Fruit fly (Drosophila melanogaster) whole organism, prepupa: ENCODE results near the gene Gk2.

Source experiments
- CG10631 ChIP-seq: fragments of 200-800 bp; sonication (Bioruptor generic); optimal IDR thresholded peaks from 2 replicates; lab custom pipeline; 2016; ENCODE audit warnings: missing biosample characterization, missing genetic modification characterization
- CG10669 ChIP-seq: fragments of 200-800 bp; sonication (Bioruptor generic); optimal IDR thresholded peaks from 3 replicates; lab custom pipeline; 2018; ENCODE audit warnings: missing biosample characterization, mild to moderate bottlenecking, missing genetic modification characterization, moderate library complexity
- CG11294 ChIP-seq: fragments of 200-800 bp; sonication (Bioruptor generic); IDR thresholded peaks from 2 replicates; pipeline ENCODE4 v1.3.6; 2022; ENCODE audit warnings: missing biosample characterization, missing genetic modification characterization
- CG11762 ChIP-seq: fragments of 200-800 bp; sonication (Bioruptor generic); optimal IDR thresholded peaks from 3 replicates; lab custom pipeline; 2016; ENCODE audit warnings: missing biosample characterization, missing genetic modification characterization; ENCODE audit not compliant: insufficient read depth
- CG11902 ChIP-seq: fragments of 200-800 bp; sonication (Bioruptor generic); optimal IDR thresholded peaks from 3 replicates; lab custom pipeline; 2016; ENCODE audit warnings: missing biosample characterization, missing genetic modification characterization
- CG15336 ChIP-seq: fragments of 200-800 bp; sonication (Bioruptor generic); IDR thresholded peaks from 2 replicates; pipeline ENCODE4 v1.3.6; 2022; ENCODE audit warnings: missing biosample characterization, missing genetic modification characterization
- CG1621 ChIP-seq: fragments of 200-800 bp; sonication (Bioruptor generic); optimal IDR thresholded peaks from 3 replicates; lab custom pipeline; 2018; ENCODE audit warnings: missing biosample characterization, mild to moderate bottlenecking, missing genetic modification characterization
- CG16779 ChIP-seq: fragments of 200-800 bp; sonication (Bioruptor generic); optimal IDR thresholded peaks from 3 replicates; lab custom pipeline; 2017; ENCODE audit warnings: missing biosample characterization, mild to moderate bottlenecking, missing genetic modification characterization
- CG3032 ChIP-seq: fragments of 200-800 bp; optimal IDR thresholded peaks from 2 replicates; lab custom pipeline; 2019; ENCODE audit warnings: missing biosample characterization, mild to moderate bottlenecking, missing genetic modification characterization, moderate library complexity
- CG31627 ChIP-seq: fragments of 200-800 bp; sonication (Bioruptor generic); optimal IDR thresholded peaks from 3 replicates; lab custom pipeline; 2016; ENCODE audit warnings: missing biosample characterization, missing genetic modification characterization
- CG32006 ChIP-seq: fragments of 200-800 bp; sonication (Bioruptor generic); optimal IDR thresholded peaks from 3 replicates; lab custom pipeline; 2017; ENCODE audit warnings: missing biosample characterization, mild to moderate bottlenecking, missing genetic modification characterization
- CG34406 ChIP-seq: fragments of 200-800 bp; sonication (Bioruptor generic); optimal IDR thresholded peaks from 3 replicates; lab custom pipeline; 2016; ENCODE audit warnings: missing biosample characterization, missing genetic modification characterization
- CG3919 ChIP-seq: fragments of 200-800 bp; sonication (Bioruptor generic); optimal IDR thresholded peaks from 3 replicates; lab custom pipeline; 2016; ENCODE audit warnings: missing biosample characterization, missing genetic modification characterization
- CG4318 ChIP-seq: fragments of 200-800 bp; sonication (Bioruptor generic); optimal IDR thresholded peaks from 3 replicates; lab custom pipeline; 2017; ENCODE audit warnings: missing biosample characterization, mild to moderate bottlenecking, missing genetic modification characterization
- CG6163 ChIP-seq: fragments of 200-800 bp; sonication (Bioruptor generic); IDR thresholded peaks from 3 replicates; pipeline ENCODE4 v1.3.6; 2022; ENCODE audit warnings: missing biosample characterization, missing genetic modification characterization
- CG6276 ChIP-seq: fragments of 200-800 bp; sonication (Bioruptor generic); optimal IDR thresholded peaks from 2 replicates; lab custom pipeline; 2017; ENCODE audit warnings: missing biosample characterization, mild to moderate bottlenecking, missing genetic modification characterization
- CG8632 ChIP-seq: fragments of 200-800 bp; sonication (Bioruptor generic); optimal IDR thresholded peaks from 3 replicates; lab custom pipeline; 2016; ENCODE audit warnings: missing biosample characterization, missing genetic modification characterization
- Eip75B ChIP-seq: fragments of 200-800 bp; sonication (Bioruptor generic); optimal IDR thresholded peaks from 3 replicates; lab custom pipeline; 2016; ENCODE audit warnings: missing biosample characterization, missing genetic modification characterization
- Eip78C ChIP-seq: fragments of 200-800 bp; sonication (Bioruptor generic); peaks from one replicate; lab custom pipeline; 2016; ENCODE audit warnings: missing biosample characterization, missing genetic modification characterization
- Eip93F ChIP-seq: fragments of 200-800 bp; sonication (Bioruptor generic); optimal IDR thresholded peaks from 2 replicates; lab custom pipeline; 2016; ENCODE audit warnings: missing biosample characterization, mild to moderate bottlenecking, missing genetic modification characterization
- Ets21C ChIP-seq: fragments of 200-800 bp; sonication (Bioruptor generic); optimal IDR thresholded peaks from 3 replicates; lab custom pipeline; 2016; ENCODE audit warnings: missing biosample characterization, missing genetic modification characterization
- Ets96B ChIP-seq: fragments of 200-800 bp; optimal IDR thresholded peaks from 2 replicates; lab custom pipeline; 2019; ENCODE audit warnings: missing biosample characterization, mild to moderate bottlenecking, missing genetic modification characterization, moderate library complexity
- Gug ChIP-seq: fragments of 200-800 bp; sonication (Bioruptor generic); IDR thresholded peaks from 2 replicates; pipeline ENCODE4 v1.3.6; 2022; ENCODE audit warnings: missing biosample characterization, missing genetic modification characterization
- Hr38 ChIP-seq: sonication (Bioruptor generic); optimal IDR thresholded peaks from 2 replicates; lab custom pipeline; 2016; ENCODE audit warnings: missing biosample characterization, missing genetic modification characterization
- Hr39 ChIP-seq: fragments of 200-800 bp; sonication (Bioruptor generic); optimal IDR thresholded peaks from 2 replicates; lab custom pipeline; 2016; ENCODE audit warnings: missing biosample characterization, missing genetic modification characterization
- Hr4 ChIP-seq: fragments of 200-800 bp; sonication (Bioruptor generic); optimal IDR thresholded peaks from 3 replicates; lab custom pipeline; 2016; ENCODE audit warnings: missing biosample characterization, missing genetic modification characterization
- Lpt ChIP-seq: fragments of 200-800 bp; sonication (Bioruptor generic); optimal IDR thresholded peaks from 3 replicates; lab custom pipeline; 2016; ENCODE audit warnings: missing biosample characterization, missing genetic modification characterization
- Met ChIP-seq: fragments of 200-800 bp; sonication (Bioruptor generic); optimal IDR thresholded peaks from 3 replicates; lab custom pipeline; 2016; ENCODE audit warnings: missing biosample characterization, missing genetic modification characterization
- OdsH ChIP-seq: fragments of 200-800 bp; sonication (Bioruptor generic); optimal IDR thresholded peaks from 3 replicates; lab custom pipeline; 2016; ENCODE audit warnings: missing biosample characterization, missing genetic modification characterization
- Smox ChIP-seq: fragments of 200-800 bp; sonication (Bioruptor generic); optimal IDR thresholded peaks from 3 replicates; lab custom pipeline; 2016; ENCODE audit warnings: missing biosample characterization, missing genetic modification characterization
- Sox102F ChIP-seq: fragments of 200-800 bp; sonication (Bioruptor generic); optimal IDR thresholded peaks from 2 replicates; lab custom pipeline; 2016; ENCODE audit warnings: missing biosample characterization, mild to moderate bottlenecking, missing genetic modification characterization
- achi ChIP-seq: fragments of 200-800 bp; sonication (Bioruptor generic); optimal IDR thresholded peaks from 3 replicates; lab custom pipeline; 2016; ENCODE audit warnings: missing biosample characterization, missing genetic modification characterization
- acj6 ChIP-seq: fragments of 200-800 bp; sonication (Bioruptor generic); optimal IDR thresholded peaks from 3 replicates; lab custom pipeline; 2016; ENCODE audit warnings: missing biosample characterization, missing genetic modification characterization
- dsx ChIP-seq: fragments of 200-800 bp; optimal IDR thresholded peaks from 3 replicates; lab custom pipeline; 2019; ENCODE audit warnings: missing biosample characterization, mild to moderate bottlenecking, missing genetic modification characterization, moderate library complexity; ENCODE audit not compliant: poor library complexity, severe bottlenecking
- eg ChIP-seq: fragments of 200-800 bp; sonication (Bioruptor generic); IDR thresholded peaks from 3 replicates; pipeline ENCODE4 v1.3.6; 2022; ENCODE audit warnings: missing biosample characterization, missing genetic modification characterization
- esn ChIP-seq: fragments of 200-800 bp; sonication (Bioruptor generic); optimal IDR thresholded peaks from 2 replicates; lab custom pipeline; 2016; ENCODE audit warnings: missing biosample characterization, mild to moderate bottlenecking, missing genetic modification characterization, moderate library complexity
- fd59A ChIP-seq: fragments of 200-800 bp; sonication (Bioruptor generic); optimal IDR thresholded peaks from 2 replicates; lab custom pipeline; 2017; ENCODE audit warnings: missing biosample characterization, mild to moderate bottlenecking, missing genetic modification characterization, missing genetic modification reagents
- fd85E ChIP-seq: fragments of 200-800 bp; sonication (Bioruptor generic); optimal IDR thresholded peaks from 3 replicates; lab custom pipeline; 2016; ENCODE audit warnings: missing biosample characterization, missing genetic modification characterization
- fkh ChIP-seq: fragments of 200-800 bp; sonication (Bioruptor generic); optimal IDR thresholded peaks from 3 replicates; lab custom pipeline; 2017; ENCODE audit warnings: missing biosample characterization, mild to moderate bottlenecking, missing genetic modification characterization, moderate library complexity
- lz ChIP-seq: fragments of 200-800 bp; sonication (Bioruptor generic); optimal IDR thresholded peaks from 3 replicates; lab custom pipeline; 2016; ENCODE audit warnings: missing biosample characterization, missing genetic modification characterization
- pdm3 ChIP-seq: fragments of 200-800 bp; sonication (Bioruptor generic); optimal IDR thresholded peaks from 3 replicates; lab custom pipeline; 2016; ENCODE audit warnings: missing biosample characterization, missing genetic modification characterization
- salr ChIP-seq, 2 experiments: fragments of 200-800 bp; sonication (Bioruptor generic); optimal IDR thresholded peaks; 3 replicates each; lab custom pipeline; 2016 to 2018; ENCODE audit warnings: missing biosample characterization in 2 of 2, missing genetic modification characterization in 2 of 2, mild to moderate bottlenecking in 1 of 2
- spab ChIP-seq: fragments of 200-800 bp; sonication (Bioruptor generic); optimal IDR thresholded peaks from 2 replicates; lab custom pipeline; 2017; ENCODE audit warnings: missing biosample characterization, mild to moderate bottlenecking, missing genetic modification characterization, missing genetic modification reagents
- ss ChIP-seq, 2 experiments: fragments of 200-800 bp; sonication (Bioruptor generic); optimal IDR thresholded peaks; 2 replicates in 1 of 2; 3 replicates in 1 of 2; lab custom pipeline; 2017 to 2018; ENCODE audit warnings: mild to moderate bottlenecking in 2 of 2, missing biosample characterization in 2 of 2, missing genetic modification characterization in 2 of 2, moderate library complexity in 1 of 2
- svp ChIP-seq: fragments of 200-800 bp; sonication (Bioruptor generic); peaks from one replicate; lab custom pipeline; 2016; ENCODE audit warnings: missing biosample characterization, missing genetic modification characterization
- topi ChIP-seq: fragments of 200-800 bp; sonication (Bioruptor generic); optimal IDR thresholded peaks from 3 replicates; lab custom pipeline; 2016; ENCODE audit warnings: missing biosample characterization, missing genetic modification characterization
- vri ChIP-seq: fragments of 200-800 bp; sonication (Bioruptor generic); optimal IDR thresholded peaks from 3 replicates; lab custom pipeline; 2016; ENCODE audit warnings: missing biosample characterization, mild to moderate bottlenecking, missing genetic modification characterization

Gene Gk2

dm6 chr3L:1740129-1740975 is 2.1 kb downstream of the Gk2 start (continued):
- TF ChIP-seq Gug (GFP tag; lab: Robert Waterston, UW) (peak; percentile 50), pdm3 (GFP tag; lab: Kevin White, UChicago) (peak; percentile 63), Hr4 (peak; percentile 64), Eip93F (no peak), fd59A (peak; percentile 40), CG1621 (tag; lab: Kevin White, UChicago) (no peak), Lpt (peak; percentile 33), Eip75B (GFP tag; lab: Kevin White, UChicago) (peak; percentile 35), CG11762 (GFP tag; lab: Kevin White, UChicago) (no peak), Ets21C (GFP tag; lab: Kevin White, UChicago) (peak; percentile 56), Hr39 (peak; percentile 80), CG34406 (GFP tag; lab: Kevin White, UChicago) (peak; percentile 33), salr (GFP tag; optimal IDR thresholded peaks at IDR 0.05; lab: Kevin White, UChicago) (peak in 1 of 2 experiments; percentile 28), Hr38 (no peak), CG10631 (GFP tag; lab: Kevin White, UChicago) (peak; percentile 21), CG8632 (peak; percentile 46), CG31627 (GFP tag; lab: Kevin White, UChicago) (peak; percentile 79), CG11294 (peak; percentile 56; the same call in 1 of the 2 replicates), CG3032 (tag; lab: Kevin White, UChicago) (peak; percentile 27), Smox (GFP tag; lab: Kevin White, UChicago) (peak; percentile 63), CG4318 (GFP tag; lab: Kevin White, UChicago) (no peak), esn (GFP tag; lab: Kevin White, UChicago) (peak; percentile 74), svp (peak; percentile 70), OdsH (GFP tag; lab: Kevin White, UChicago) (peak; percentile 69), topi (GFP tag; lab: Kevin White, UChicago) (peak; percentile 36), CG6163 (GFP tag; lab: Robert Waterston, UW) (peak; percentile 70), dsx (no peak)

dm6 chr3L:1741107-1741506 is 2.9 kb downstream of the Gk2 start:
- no peak for TF ChIP-seq CG11902 (GFP tag; lab: Kevin White, UChicago)
- peak; percentile 45 for TF ChIP-seq CG11294
- TF ChIP-seq fd59A = no peak
- TF ChIP-seq CG3032 (tag; lab: Kevin White, UChicago) = no peak
- peak; percentile 40 for TF ChIP-seq CG4318 (GFP tag; lab: Kevin White, UChicago)
- no peak for TF ChIP-seq CG16779 (tag; lab: Kevin White, UChicago)
- no peak for TF ChIP-seq svp
- no peak for TF ChIP-seq CG6276 (GFP tag; lab: Kevin White, UChicago)
- peak in 1 of 2 experiments; percentile 9 for TF ChIP-seq ss (GFP tag; optimal IDR thresholded peaks at IDR 0.05; lab: Kevin White, UChicago)
- TF ChIP-seq acj6 (GFP tag; lab: Kevin White, UChicago) = peak; percentile 18
- peak; percentile 15 for TF ChIP-seq Sox102F (GFP tag; lab: Kevin White, UChicago)
- TF ChIP-seq Eip78C = peak; percentile 65
- TF ChIP-seq OdsH (GFP tag; lab: Kevin White, UChicago) = peak; percentile 38
- TF ChIP-seq lz (GFP tag; lab: Kevin White, UChicago) = peak; percentile 22
- no peak for TF ChIP-seq fd85E (GFP tag; lab: Kevin White, UChicago)
- TF ChIP-seq spab = no peak
- TF ChIP-seq CG3919 = peak; percentile 15
- no peak; the same call in 2 of the 3 replicates for TF ChIP-seq eg (GFP tag; lab: Robert Waterston, UW)
- peak; percentile 40; the same call in 1 of the 2 replicates for TF ChIP-seq CG15336 (GFP tag; lab: Robert Waterston, UW)
- TF ChIP-seq achi = peak; percentile 7
- peak; percentile 30 for TF ChIP-seq Met (GFP tag; lab: Kevin White, UChicago)
- no peak for TF ChIP-seq Eip93F
- no peak for TF ChIP-seq Ets96B (tag; lab: Kevin White, UChicago)
- TF ChIP-seq CG32006 = peak; percentile 64
- no peak for TF ChIP-seq Lpt
- TF ChIP-seq Smox (GFP tag; lab: Kevin White, UChicago) = peak; percentile 35
- no peak for TF ChIP-seq fkh (GFP tag; lab: Kevin White, UChicago)
- no peak for TF ChIP-seq CG8632
- TF ChIP-seq CG11762 (GFP tag; lab: Kevin White, UChicago) = no peak
- TF ChIP-seq Ets21C (GFP tag; lab: Kevin White, UChicago) = no peak
- TF ChIP-seq CG10669 (GFP tag; lab: Kevin White, UChicago) = no peak
- TF ChIP-seq CG34406 (GFP tag; lab: Kevin White, UChicago) = peak; percentile 18
- TF ChIP-seq vri (GFP tag; lab: Kevin White, UChicago) = no peak
- peak; percentile 14 for TF ChIP-seq Eip75B (GFP tag; lab: Kevin White, UChicago)
